Worm (Caenorhabditis elegans) whole organism, L2 larva: ENCODE results near the gene fbxb-76.
"Not testable (repeated sequence)": the region's sequence is repeated elsewhere in the genome, so short reads cannot be mapped to it uniquely, and the experiment has no call there.

Source experiments
- F13H6.1 ChIP-seq: sonication (generic microtip); optimal IDR thresholded peaks from 2 replicates; lab custom pipeline; 2016; ENCODE audit warnings: missing genetic modification characterization, missing compliant biosample characterization
- Y55F3AM.14 ChIP-seq: fragments of 200-800 bp; sonication (Bioruptor generic); optimal IDR thresholded peaks from 2 replicates; lab custom pipeline; 2018; ENCODE audit warnings: mild to moderate bottlenecking, missing genetic modification characterization, missing compliant biosample characterization
- ZK546.5 ChIP-seq: sonication (generic microtip); optimal IDR thresholded peaks from 2 replicates; lab custom pipeline; 2017; ENCODE audit warnings: missing biosample characterization, missing genetic modification characterization
- alr-1 ChIP-seq: fragments of 150-350 bp; optimal IDR thresholded peaks from 2 replicates; lab custom pipeline; 2014; ENCODE audit warnings: missing biosample characterization, missing genetic modification characterization
- aly-2 ChIP-seq: fragments of 150-350 bp; optimal IDR thresholded peaks from 2 replicates; lab custom pipeline; 2014; ENCODE audit warnings: missing biosample characterization, missing genetic modification characterization
- ama-1 ChIP-seq: fragments of 150-350 bp; optimal IDR thresholded peaks from 2 replicates; lab custom pipeline; 2018; ENCODE audit warnings: inconsistent platforms
- blmp-1 ChIP-seq: sonication (generic microtip); optimal IDR thresholded peaks from 2 replicates; lab custom pipeline; 2017; ENCODE audit warnings: missing genetic modification characterization, mild to moderate bottlenecking, missing compliant biosample characterization, antibody characterized with exemption, moderate library complexity; ENCODE audit not compliant: insufficient read depth
- ceh-82 ChIP-seq: fragments of 150-350 bp; optimal IDR thresholded peaks from 2 replicates; lab custom pipeline; 2014; ENCODE audit warnings: missing biosample characterization, missing genetic modification characterization
- crh-2 ChIP-seq: sonication (generic microtip); optimal IDR thresholded peaks from 2 replicates; lab custom pipeline; 2017; ENCODE audit warnings: missing biosample characterization, missing genetic modification characterization
- egl-27 ChIP-seq: sonication (generic microtip); optimal IDR thresholded peaks from 3 replicates; lab custom pipeline; 2017; ENCODE audit warnings: missing biosample characterization, missing genetic modification reagents, missing genetic modification characterization
- elt-1 ChIP-seq: fragments of 150-350 bp; optimal IDR thresholded peaks from 2 replicates; lab custom pipeline; 2014; ENCODE audit warnings: missing biosample characterization, missing genetic modification characterization
- elt-3 ChIP-seq: sonication (generic microtip); optimal IDR thresholded peaks from 2 replicates; lab custom pipeline; 2017; ENCODE audit warnings: missing biosample characterization, missing genetic modification characterization
- gmeb-1 ChIP-seq: fragments of 150-350 bp; optimal IDR thresholded peaks from 2 replicates; lab custom pipeline; 2014; ENCODE audit warnings: missing biosample characterization, missing genetic modification characterization
- lin-11 ChIP-seq: fragments of 150-350 bp; sonication (generic microtip); optimal IDR thresholded peaks from 2 replicates; lab custom pipeline; 2014; ENCODE audit warnings: missing biosample characterization, missing genetic modification characterization, inconsistent platforms, mixed read lengths
- lin-13 ChIP-seq: fragments of 150-350 bp; optimal IDR thresholded peaks from 2 replicates; lab custom pipeline; 2014; ENCODE audit warnings: missing biosample characterization, missing genetic modification reagents, missing genetic modification characterization
- lsy-2 ChIP-seq, 2 experiments: fragments of 150-350 bp in 1 of 2; sonication (generic microtip) in 1 of 2; optimal IDR thresholded peaks; 2 replicates each; lab custom pipeline; 2014 to 2017; ENCODE audit warnings: missing biosample characterization in 2 of 2, missing genetic modification characterization in 2 of 2
- mab-5 ChIP-seq: fragments of 150-350 bp; optimal IDR thresholded peaks from 2 replicates; lab custom pipeline; 2014; ENCODE audit warnings: missing biosample characterization, missing genetic modification characterization
- mbf-1 ChIP-seq: sonication (generic microtip); optimal IDR thresholded peaks from 2 replicates; lab custom pipeline; 2017; ENCODE audit warnings: missing biosample characterization, missing genetic modification characterization
- mdl-1 ChIP-seq, 2 experiments: fragments of 150-350 bp in 1 of 2; sonication (generic microtip) in 1 of 2; optimal IDR thresholded peaks; 2 replicates each; lab custom pipeline; 2017; ENCODE audit warnings: missing biosample characterization in 2 of 2, missing genetic modification characterization in 2 of 2
- nhr-10 ChIP-seq: sonication (generic microtip); optimal IDR thresholded peaks from 2 replicates; lab custom pipeline; 2017; ENCODE audit warnings: missing biosample characterization, missing genetic modification characterization
- nhr-11 ChIP-seq: fragments of 150-350 bp; optimal IDR thresholded peaks from 2 replicates; lab custom pipeline; 2014; ENCODE audit warnings: missing biosample characterization, missing genetic modification characterization
- nhr-12 ChIP-seq: fragments of 150-350 bp; optimal IDR thresholded peaks from 2 replicates; lab custom pipeline; 2014; ENCODE audit warnings: missing biosample characterization, missing genetic modification characterization
- nhr-129 ChIP-seq: fragments of 150-350 bp; optimal IDR thresholded peaks from 2 replicates; lab custom pipeline; 2014; ENCODE audit warnings: missing biosample characterization, missing genetic modification characterization
- nhr-23 ChIP-seq: fragments of 150-350 bp; optimal IDR thresholded peaks from 2 replicates; lab custom pipeline; 2014; ENCODE audit warnings: missing biosample characterization, missing genetic modification reagents, missing genetic modification characterization
- nhr-237 ChIP-seq: fragments of 150-350 bp; optimal IDR thresholded peaks from 2 replicates; lab custom pipeline; 2014; ENCODE audit warnings: missing biosample characterization, missing genetic modification characterization
- nhr-25 ChIP-seq: fragments of 150-350 bp; sonication (generic microtip); optimal IDR thresholded peaks from 3 replicates; lab custom pipeline; 2014; ENCODE audit warnings: missing biosample characterization, missing genetic modification characterization
- nhr-6 ChIP-seq: fragments of 150-350 bp; optimal IDR thresholded peaks from 2 replicates; lab custom pipeline; 2014; ENCODE audit warnings: missing biosample characterization, missing genetic modification characterization
- nhr-77 ChIP-seq: fragments of 150-350 bp; optimal IDR thresholded peaks from 2 replicates; lab custom pipeline; 2014; ENCODE audit warnings: missing biosample characterization, missing genetic modification characterization
- peb-1 ChIP-seq: fragments of 150-350 bp; optimal IDR thresholded peaks from 2 replicates; lab custom pipeline; 2014; ENCODE audit warnings: missing biosample characterization, missing genetic modification characterization
- sem-4 ChIP-seq: fragments of 150-350 bp; optimal IDR thresholded peaks from 2 replicates; lab custom pipeline; 2014; ENCODE audit warnings: missing biosample characterization, missing genetic modification reagents, missing genetic modification characterization
- skn-1 ChIP-seq: sonication (generic microtip); optimal IDR thresholded peaks from 2 replicates; lab custom pipeline; 2017; ENCODE audit warnings: missing biosample characterization, missing genetic modification characterization
- sma-3 ChIP-seq: sonication (generic microtip); optimal IDR thresholded peaks from 2 replicates; lab custom pipeline; 2016; ENCODE audit warnings: missing genetic modification reagents, missing genetic modification characterization, missing compliant biosample characterization
- sma-9 ChIP-seq, 2 experiments: fragments of 150-350 bp in 1 of 2; sonication (generic microtip) in 1 of 2; optimal IDR thresholded peaks; 2 replicates each; lab custom pipeline; 2014 to 2016; ENCODE audit warnings: missing genetic modification characterization in 2 of 2, mild to moderate bottlenecking in 1 of 2, missing biosample characterization in 1 of 2, missing compliant biosample characterization in 1 of 2, missing genetic modification reagents in 1 of 2, moderate library complexity in 1 of 2
- zag-1 ChIP-seq: fragments of 150-350 bp; optimal IDR thresholded peaks from 2 replicates; lab custom pipeline; 2014; ENCODE audit warnings: missing biosample characterization, missing genetic modification characterization
- ztf-4 ChIP-seq: fragments of 150-350 bp; optimal IDR thresholded peaks from 2 replicates; lab custom pipeline; 2014; ENCODE audit warnings: missing biosample characterization, missing genetic modification characterization

Gene fbxb-76

ce11 chrIV:11379254-11379653 lies at the start of gene fbxb-76:
fbxb-76 (minus strand) TSS chrIV:11379354.
- TF ChIP-seq crh-2 (tag; lab: Kevin White, UChicago) (no peak), ama-1 (lab: Kevin White, UChicago) (no peak), peb-1 (tag; lab: Kevin White, UChicago) (no peak)

ce11 chrIV:11425442-11425841 lies 46.3 kb upstream of the fbxb-76 start, which contains the start of gene kin-4:
kin-4 (plus strand) TSS chrIV:11425742.
- TF ChIP-seq nhr-25 (no peak), elt-1 (no peak)

- no peak for TF ChIP-seq nhr-237 (tag; lab: Kevin White, UChicago)
- no peak for TF ChIP-seq Y55F3AM.14 (GFP tag; lab: Kevin White, UChicago)
- no peak for TF ChIP-seq ZK546.5
- no peak for TF ChIP-seq zag-1 (tag; lab: Kevin White, UChicago)
- no peak for TF ChIP-seq elt-3 (tag; lab: Kevin White, UChicago)
- TF ChIP-seq gmeb-1 = no peak
- no peak for TF ChIP-seq sem-4 (tag; lab: Kevin White, UChicago)
- no peak for TF ChIP-seq blmp-1 (tag; lab: Kevin White, UChicago)
- TF ChIP-seq nhr-23 (tag; lab: Kevin White, UChicago) = no peak
- no peak for TF ChIP-seq mdl-1 (tag; optimal IDR thresholded peaks at IDR 0.05; lab: Kevin White, UChicago)
- TF ChIP-seq skn-1 (tag; lab: Kevin White, UChicago) = no peak
- no peak for TF ChIP-seq alr-1
Observed at ce11 chrIV:11424830-11425229, 45.7 kb upstream of the fbxb-76 start, which contains the start of gene F22B3.8. F22B3.8 (minus strand) TSS chrIV:11424930.

- no peak for TF ChIP-seq ztf-4
- no peak for TF ChIP-seq mdl-1 (tag; optimal IDR thresholded peaks at IDR 0.05; lab: Kevin White, UChicago)
- TF ChIP-seq nhr-129 (tag; lab: Kevin White, UChicago) = no peak
- TF ChIP-seq mab-5 (tag; lab: Kevin White, UChicago) = no peak
- no peak for TF ChIP-seq alr-1
- TF ChIP-seq F13H6.1 (tag; lab: Kevin White, UChicago) = no peak
Observed at ce11 chrIV:11421696-11422095, 42.5 kb upstream of the fbxb-76 start, which contains the start of gene F22B3.7. F22B3.7 (minus strand) TSS chrIV:11421796.

- not testable (repeated sequence) for TF ChIP-seq nhr-11 (tag; lab: Kevin White, UChicago); sma-9 (GFP tag; optimal IDR thresholded peaks at IDR 0.05; lab: Kevin White, UChicago); sma-9 (tag; optimal IDR thresholded peaks at IDR 0.05; lab: Kevin White, UChicago); ceh-82 (tag; lab: Kevin White, UChicago)
Observed at ce11 chrIV:11416724-11417123, 37.6 kb upstream of the fbxb-76 start, which contains the start of gene F22B3.5. F22B3.5 (minus strand) TSS chrIV:11416824.

ce11 chrIV:11414920-11415319 lies 35.8 kb upstream of the fbxb-76 start, which contains the start of gene F22B3.10:
F22B3.10 (minus strand) TSS chrIV:11415020.
- TF ChIP-seq alr-1 = no peak
- TF ChIP-seq nhr-6 (tag; lab: Kevin White, UChicago) = no peak
- no peak for TF ChIP-seq aly-2 (tag; lab: Kevin White, UChicago)
- no peak for TF ChIP-seq ceh-82 (tag; lab: Kevin White, UChicago)
- no peak for TF ChIP-seq nhr-129 (tag; lab: Kevin White, UChicago)
- TF ChIP-seq mab-5 (tag; lab: Kevin White, UChicago) = no peak
- TF ChIP-seq, all 48 proteins: peak for 0

ce11 chrIV:11410084-11410483 lies 30.9 kb upstream of the fbxb-76 start, which contains the start of gene gfat-2:
gfat-2 (plus strand) TSS chrIV:11410228.
- no peak for TF ChIP-seq nhr-25
- TF ChIP-seq nhr-10 (tag; lab: Kevin White, UChicago) = no peak
- no peak for TF ChIP-seq nhr-237 (tag; lab: Kevin White, UChicago)
- TF ChIP-seq egl-27 (tag; lab: Kevin White, UChicago) = no peak
- TF ChIP-seq elt-1 = no peak
- no peak for TF ChIP-seq nhr-11 (tag; lab: Kevin White, UChicago)
- TF ChIP-seq mbf-1 (tag; lab: Kevin White, UChicago) = no peak
- no peak for TF ChIP-seq mab-5 (tag; lab: Kevin White, UChicago)
- TF ChIP-seq nhr-12 (tag; lab: Kevin White, UChicago) = no peak
- no peak for TF ChIP-seq nhr-129 (tag; lab: Kevin White, UChicago)
- no peak for TF ChIP-seq lin-13 (GFP tag; lab: Kevin White, UChicago)
- TF ChIP-seq Y55F3AM.14 (GFP tag; lab: Kevin White, UChicago) = no peak
- TF ChIP-seq nhr-77 (tag; lab: Kevin White, UChicago) = no peak
- TF ChIP-seq F13H6.1 (tag; lab: Kevin White, UChicago) = no peak
- no peak for TF ChIP-seq sma-3
- TF ChIP-seq lin-11 = no peak
- TF ChIP-seq zag-1 (tag; lab: Kevin White, UChicago) = no peak
- no peak for TF ChIP-seq lsy-2 (tag; optimal IDR thresholded peaks at IDR 0.05; lab: Kevin White, UChicago)
- TF ChIP-seq, all 48 proteins: peak for 0
